Worm (Caenorhabditis elegans) whole organism, mixed stage, embryonic: ENCODE results near the gene F55C9.6.

ENCODE experiments used
- bed-3 ChIP-seq: fragments of 200-800 bp; sonication (Bioruptor generic); optimal IDR thresholded peaks from 3 replicates; lab custom pipeline; 2018; ENCODE audit warnings: mild to moderate bottlenecking, missing genetic modification characterization, moderate library complexity, missing compliant biosample characterization
- ces-1 ChIP-seq: fragments of 150-350 bp; optimal IDR thresholded peaks from 2 replicates; lab custom pipeline; 2014; ENCODE audit warnings: missing biosample characterization, missing genetic modification reagents, missing genetic modification characterization
- elt-1 ChIP-seq: sonication (generic microtip); optimal IDR thresholded peaks from 2 replicates; lab custom pipeline; 2017; ENCODE audit warnings: missing genetic modification characterization, mild to moderate bottlenecking, missing compliant biosample characterization, antibody characterized with exemption, moderate library complexity, borderline replicate concordance; ENCODE audit not compliant: insufficient read depth
- elt-3 ChIP-seq: fragments of 150-350 bp; optimal IDR thresholded peaks from 2 replicates; lab custom pipeline; 2014; ENCODE audit warnings: missing biosample characterization, missing genetic modification characterization
- flh-1 ChIP-seq: fragments of 200-800 bp; sonication (Bioruptor generic); optimal IDR thresholded peaks from 2 replicates; lab custom pipeline; 2018; ENCODE audit warnings: mild to moderate bottlenecking, missing genetic modification characterization, moderate library complexity, missing compliant biosample characterization
- lin-13 ChIP-seq: fragments of 150-350 bp; optimal IDR thresholded peaks from 2 replicates; lab custom pipeline; 2014; ENCODE audit warnings: missing biosample characterization, missing genetic modification characterization
- lsy-2 ChIP-seq: fragments of 150-350 bp; optimal IDR thresholded peaks from 2 replicates; lab custom pipeline; 2014; ENCODE audit warnings: missing biosample characterization, missing genetic modification characterization
- mep-1 ChIP-seq: fragments of 150-350 bp; optimal IDR thresholded peaks from 2 replicates; lab custom pipeline; 2017; ENCODE audit warnings: missing biosample characterization, missing genetic modification reagents, missing genetic modification characterization, inconsistent platforms
- nhr-28 ChIP-seq: fragments of 150-350 bp; optimal IDR thresholded peaks from 2 replicates; lab custom pipeline; 2014; ENCODE audit warnings: missing biosample characterization, missing genetic modification characterization
- pha-4 ChIP-seq: fragments of 150-350 bp; optimal IDR thresholded peaks from 2 replicates; lab custom pipeline; 2018; ENCODE audit warnings: missing biosample characterization, missing genetic modification reagents, missing genetic modification characterization
- snpc-4 ChIP-seq: fragments of 150-350 bp; optimal IDR thresholded peaks from 2 replicates; lab custom pipeline; 2014; ENCODE audit warnings: missing biosample characterization, missing genetic modification characterization
- sptf-1 ChIP-seq: sonication (generic microtip); optimal IDR thresholded peaks from 2 replicates; lab custom pipeline; 2017; ENCODE audit warnings: mild to moderate bottlenecking, missing genetic modification characterization, moderate library complexity, missing compliant biosample characterization
- unc-39 ChIP-seq: fragments of 150-350 bp; optimal IDR thresholded peaks from 2 replicates; lab custom pipeline; 2014; ENCODE audit warnings: missing biosample characterization, missing genetic modification characterization
- ztf-11 ChIP-seq: fragments of 150-350 bp; optimal IDR thresholded peaks from 2 replicates; lab custom pipeline; 2014; ENCODE audit warnings: missing biosample characterization, missing genetic modification characterization

DNA sequence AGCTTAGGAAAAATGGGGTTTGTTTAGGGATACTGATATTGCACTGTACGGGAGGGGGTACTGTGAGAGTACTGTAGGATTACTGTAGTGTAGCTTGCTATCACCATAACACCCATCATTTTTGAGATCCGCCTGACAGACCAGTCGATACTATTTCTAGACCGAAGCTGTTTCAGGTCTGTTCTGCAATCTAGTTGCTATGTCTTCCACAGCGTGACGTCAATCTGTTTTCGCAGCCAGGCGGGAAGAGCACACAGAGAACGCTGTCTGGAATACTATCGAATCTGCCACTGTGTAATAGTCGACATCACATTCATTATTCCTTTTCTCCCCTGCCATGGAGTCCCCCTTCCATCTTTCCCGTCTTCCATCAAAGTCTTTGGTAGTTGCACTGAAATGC, 44.8 kb downstream of the F55C9.6 start, which contains the start of gene F21D9.11:
- TF ChIP-seq elt-1 (tag; lab: Kevin White, UChicago): no peak
- no peak for TF ChIP-seq unc-39 (tag; lab: Kevin White, UChicago)
- TF ChIP-seq elt-3 (tag; lab: Kevin White, UChicago): no peak
- TF ChIP-seq mep-1 (tag; lab: Kevin White, UChicago): no peak
- TF ChIP-seq flh-1: no peak
- TF ChIP-seq snpc-4 (tag; lab: Kevin White, UChicago): no peak
- no peak for TF ChIP-seq pha-4
- no peak for TF ChIP-seq ztf-11
- TF ChIP-seq lin-13 (tag; lab: Kevin White, UChicago): no peak
- TF ChIP-seq bed-3: no peak
- TF ChIP-seq nhr-28 (tag; lab: Kevin White, UChicago): no peak
- no peak for TF ChIP-seq sptf-1 (tag; lab: Kevin White, UChicago)
- no peak for TF ChIP-seq lsy-2
- no peak for TF ChIP-seq ces-1 (GFP tag; lab: Kevin White, UChicago)
